Fruit fly (Drosophila melanogaster): Measurements from ENCODE around the gene eIF2D.
A peak's percentile ranks its signal among the peaks of the same experiment; 100 is the strongest.

Gene eIF2D

DNA sequence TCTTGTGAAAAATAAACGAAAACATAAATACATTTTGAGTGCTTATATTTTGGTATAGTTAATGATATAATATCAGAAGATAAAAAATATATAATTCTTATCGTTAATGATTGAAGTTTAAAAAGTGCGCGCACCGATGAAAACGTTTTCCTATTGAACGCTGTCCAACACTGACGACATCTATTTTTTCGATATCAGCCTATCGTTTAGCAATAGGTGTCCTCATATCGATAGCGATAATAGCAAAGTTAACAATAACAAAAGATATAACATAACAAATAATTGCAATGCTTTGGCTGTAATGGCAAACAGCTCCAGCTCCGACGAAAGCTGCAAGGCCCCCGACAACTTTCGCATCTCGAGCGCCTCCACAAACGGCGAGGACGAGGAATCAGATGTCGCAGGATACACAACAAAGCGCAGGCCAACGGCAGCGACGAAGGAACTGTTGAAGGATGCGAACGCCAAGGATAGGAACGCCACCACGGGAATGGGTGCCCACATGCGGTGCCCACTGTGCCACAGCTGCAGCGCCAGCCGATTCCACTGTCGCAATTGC lies 35.3 kb downstream of the eIF2D start, which contains the start of gene Atg14 (continued):
- TF ChIP-seq CG7963 (GFP tag; IDR thresholded peaks at IDR 0.05; ENCODE audit: partially characterized antibody), result peak; percentile 95
- no peak; the same call in 2 of the 3 replicates for TF ChIP-seq CG34422 (GFP tag; IDR thresholded peaks at IDR 0.05)
- TF ChIP-seq wdn (GFP tag; IDR thresholded peaks at IDR 0.05), result no peak
- TF ChIP-seq sna (GFP tag; IDR thresholded peaks at IDR 0.05; ENCODE audit: partially characterized antibody), result peak; percentile 97
- TF ChIP-seq sob (GFP tag; IDR thresholded peaks at IDR 0.05), result peak; percentile 65
- TF ChIP-seq BEAF-32 (GFP tag; optimal IDR thresholded peaks at IDR 0.05), result peak; percentile 85
- no peak for TF ChIP-seq kni (GFP tag; optimal IDR thresholded peaks at IDR 0.05)
- no peak for TF ChIP-seq Ssrp (tag; optimal IDR thresholded peaks at IDR 0.05)
- peak; percentile 92 for TF ChIP-seq ato (GFP tag; IDR thresholded peaks at IDR 0.05; ENCODE audit: partially characterized antibody)
- TF ChIP-seq Atf6 (GFP tag; IDR thresholded peaks at IDR 0.05), result no peak
- no peak for TF ChIP-seq Drgx (GFP tag; IDR thresholded peaks at IDR 0.05)
- TF ChIP-seq CG4282 (GFP tag; optimal IDR thresholded peaks at IDR 0.05), result no peak
- no peak for TF ChIP-seq CG11504 (tag; optimal IDR thresholded peaks at IDR 0.05)
- no peak for TF ChIP-seq nom (GFP tag; optimal IDR thresholded peaks at IDR 0.05)
- TF ChIP-seq bowl (GFP tag; IDR thresholded peaks at IDR 0.05), result no peak
- no peak for TF ChIP-seq HmgD (GFP tag; optimal IDR thresholded peaks at IDR 0.05)
- TF ChIP-seq gsb-n (tag; optimal IDR thresholded peaks at IDR 0.05), result no peak
- TF ChIP-seq tio (GFP tag; optimal IDR thresholded peaks at IDR 0.05), result no peak
- no peak for TF ChIP-seq H2.0 (GFP tag; IDR thresholded peaks at IDR 0.05)
- no peak for TF ChIP-seq CG12942 (GFP tag; optimal IDR thresholded peaks at IDR 0.05)
- no peak for TF ChIP-seq Optix (GFP tag; IDR thresholded peaks at IDR 0.05)
- no peak for TF ChIP-seq kah (GFP tag; optimal IDR thresholded peaks at IDR 0.05)
- TF ChIP-seq bab2 (GFP tag; optimal IDR thresholded peaks at IDR 0.05), result no peak
- no peak for TF ChIP-seq H15 (GFP tag; IDR thresholded peaks at IDR 0.05)
- TF ChIP-seq corto (GFP tag; optimal IDR thresholded peaks at IDR 0.05), result no peak
- TF ChIP-seq CG17612 (GFP tag; IDR thresholded peaks at IDR 0.05), result no peak
- no peak for TF ChIP-seq caup (GFP tag; optimal IDR thresholded peaks at IDR 0.05; ENCODE audit: severe bottlenecking)
- no peak for TF ChIP-seq unpg (GFP tag; optimal IDR thresholded peaks at IDR 0.05)
- TF ChIP-seq oc (tag; optimal IDR thresholded peaks at IDR 0.05), result no peak
- peak; percentile 87 for TF ChIP-seq Med (GFP tag)
- no peak for TF ChIP-seq CG13424 (tag; optimal IDR thresholded peaks at IDR 0.05)
- TF ChIP-seq CG6689 (GFP tag; IDR thresholded peaks at IDR 0.05), result no peak
- no peak for TF ChIP-seq NC2α (GFP tag; optimal IDR thresholded peaks at IDR 0.05)
- TF ChIP-seq gt (GFP tag; IDR thresholded peaks at IDR 0.05), result no peak
- peak; percentile 98 for TF ChIP-seq tna (GFP tag; IDR thresholded peaks at IDR 0.05; ENCODE audit: partially characterized antibody)
- TF ChIP-seq CG10366 (GFP tag; IDR thresholded peaks at IDR 0.05), result no peak
- TF ChIP-seq CG1602 (GFP tag; optimal IDR thresholded peaks at IDR 0.05), result no peak
- peak; percentile 1 for TF ChIP-seq Myb (GFP tag; optimal IDR thresholded peaks at IDR 0.05)
- no peak for TF ChIP-seq CG2889 (GFP tag; IDR thresholded peaks at IDR 0.05)
- TF ChIP-seq ftz-f1 (GFP tag; optimal IDR thresholded peaks at IDR 0.05), result no peak
- TF ChIP-seq CG6765 (GFP tag; optimal IDR thresholded peaks at IDR 0.05), result no peak
- no peak for TF ChIP-seq BtbVII (GFP tag; optimal IDR thresholded peaks at IDR 0.05)
- no peak for TF ChIP-seq CG6654 (GFP tag; optimal IDR thresholded peaks at IDR 0.05)
- TF ChIP-seq chif (GFP tag; optimal IDR thresholded peaks at IDR 0.05), result no peak
- no peak for TF ChIP-seq Ada2b (GFP tag; IDR thresholded peaks at IDR 0.05)
- peak; percentile 34 for TF ChIP-seq CG17829 (tag; optimal IDR thresholded peaks at IDR 0.05)
- no peak for TF ChIP-seq pros (GFP tag; optimal IDR thresholded peaks at IDR 0.05)
- TF ChIP-seq hbn (GFP tag; IDR thresholded peaks at IDR 0.05; ENCODE audit: partially characterized antibody), result peak; percentile 92
- peak; percentile 97 for TF ChIP-seq mld (GFP tag; IDR thresholded peaks at IDR 0.05; ENCODE audit: partially characterized antibody)
- no peak for TF ChIP-seq crc (GFP tag; optimal IDR thresholded peaks at IDR 0.05)
- TF ChIP-seq CG12071 (GFP tag; optimal IDR thresholded peaks at IDR 0.05), result no peak

Measured in whole organism, embryonic.